Worm (Caenorhabditis elegans): ENCODE results near the gene F35E8.9.

DNA sequence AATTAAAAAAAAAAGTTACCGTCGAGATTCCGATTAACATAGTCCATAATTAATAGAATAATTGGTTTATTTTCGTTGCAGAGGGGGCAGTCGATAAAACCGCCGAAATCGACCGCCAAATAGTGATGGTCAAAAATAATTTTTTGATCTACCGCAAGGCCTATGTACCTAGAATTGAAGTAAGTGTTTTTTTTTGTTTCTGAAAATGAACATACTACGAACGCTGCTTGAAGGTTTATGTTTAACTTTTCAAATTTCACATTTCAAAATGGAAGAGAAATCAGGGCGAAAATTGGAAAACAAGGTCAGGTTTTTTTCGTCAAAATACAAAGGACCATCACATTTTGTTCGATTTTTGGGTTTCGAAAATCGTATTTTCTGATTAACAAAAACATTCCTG, 11.0 kb upstream of the F35E8.9 start, which contains the start of gene pzf-1:
- TF ChIP-seq ceh-83 (GFP tag; optimal IDR thresholded peaks at IDR 0.05) = no peak
- no peak for TF ChIP-seq lsy-2 (tag; optimal IDR thresholded peaks at IDR 0.05)
- TF ChIP-seq cnd-1 (tag; optimal IDR thresholded peaks at IDR 0.05) = no peak
- TF ChIP-seq nhr-76 (tag; optimal IDR thresholded peaks at IDR 0.05) = no peak
- TF ChIP-seq mep-1 (tag; optimal IDR thresholded peaks at IDR 0.05) = no peak
- TF ChIP-seq tbx-8 (GFP tag; optimal IDR thresholded peaks at IDR 0.05) = no peak
- TF ChIP-seq flh-1 (GFP tag; optimal IDR thresholded peaks at IDR 0.05) = no peak
- no peak for TF ChIP-seq lin-13 (tag; optimal IDR thresholded peaks at IDR 0.05)
- no peak for TF ChIP-seq unc-62 (GFP tag; optimal IDR thresholded peaks at IDR 0.05)

Data from whole organism, mixed stage, embryonic.